Fruit fly (Drosophila melanogaster): Measurements from ENCODE around the gene CG12576.

DNA sequence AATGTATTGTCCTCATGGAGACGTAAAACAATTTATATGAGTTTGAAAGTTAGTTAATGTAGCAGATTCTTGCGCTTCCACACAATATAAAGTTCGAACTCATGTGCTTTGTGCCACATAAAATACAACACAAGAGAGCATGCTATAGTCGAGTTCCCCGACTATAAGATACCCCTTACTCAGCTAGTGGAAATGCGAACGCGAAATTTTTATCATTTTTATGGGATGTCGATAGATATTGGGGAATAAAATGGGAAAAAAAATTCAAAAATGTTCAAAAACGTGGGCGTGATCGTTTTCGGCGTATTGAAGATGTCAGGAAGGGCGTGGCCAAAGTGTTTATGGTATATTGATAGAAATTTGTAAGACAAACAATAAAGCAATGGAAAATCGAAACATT, 28.6 kb upstream of the CG12576 start:
- TF ChIP-seq tj (GFP tag; optimal IDR thresholded peaks at IDR 0.05): no peak
- TF ChIP-seq cnc (optimal IDR thresholded peaks at IDR 0.05): no peak
- TF ChIP-seq CG12768 (GFP tag; optimal IDR thresholded peaks at IDR 0.05): no peak
- no peak for TF ChIP-seq bab1 (GFP tag; optimal IDR thresholded peaks at IDR 0.05)
- TF ChIP-seq CG1620 (GFP tag; optimal IDR thresholded peaks at IDR 0.05): no peak
- TF ChIP-seq CG7101 (tag; optimal IDR thresholded peaks at IDR 0.05): no peak
- TF ChIP-seq Crg-1 (GFP tag; optimal IDR thresholded peaks at IDR 0.05): no peak
- no peak for TF ChIP-seq CG7045 (GFP tag; optimal IDR thresholded peaks at IDR 0.05)
- no peak for TF ChIP-seq Hr96 (GFP tag; optimal IDR thresholded peaks at IDR 0.05)
